Worm (Caenorhabditis elegans) whole organism, L4 larva: ENCODE results near the gene fcho-1.
A peak's percentile ranks its signal among the peaks of the same experiment; 100 is the strongest.

Experiments
- F37D6.2 ChIP-seq: sonication (generic microtip); optimal IDR thresholded peaks from 2 replicates; lab custom pipeline; 2016; ENCODE audit warnings: mild to moderate bottlenecking, missing genetic modification characterization, missing compliant biosample characterization
- T26A8.4 ChIP-seq: fragments of 200-800 bp; sonication (Bioruptor generic); IDR thresholded peaks from 2 replicates; pipeline ENCODE4 v1.3.6; 2022; ENCODE audit warnings: missing genetic modification characterization, missing compliant biosample characterization
- ZK337.2 ChIP-seq: fragments of 200-800 bp; sonication (Bioruptor generic); IDR thresholded peaks from 2 replicates; pipeline ENCODE4 v1.3.6; 2022; ENCODE audit warnings: missing genetic modification reagents, missing genetic modification characterization, missing compliant biosample characterization
- aha-1 ChIP-seq: fragments of 150-350 bp; peaks from one replicate; lab custom pipeline; 2014; ENCODE audit warnings: missing biosample characterization, missing genetic modification characterization
- ceh-28 ChIP-seq: fragments of 150-350 bp; optimal IDR thresholded peaks from 2 replicates; lab custom pipeline; 2014; ENCODE audit warnings: missing biosample characterization, missing genetic modification reagents, missing genetic modification characterization
- ceh-82 ChIP-seq: sonication (generic microtip); optimal IDR thresholded peaks from 2 replicates; lab custom pipeline; 2017; ENCODE audit warnings: missing biosample characterization, missing genetic modification characterization
- daf-8 ChIP-seq: fragments of 200-800 bp; sonication (Bioruptor generic); IDR thresholded peaks from 2 replicates; pipeline ENCODE4 v1.3.6; 2022; ENCODE audit warnings: missing genetic modification characterization, missing compliant biosample characterization
- dmd-9 ChIP-seq: fragments of 200-800 bp; sonication (Bioruptor generic); IDR thresholded peaks from 2 replicates; pipeline ENCODE4 v1.3.6; 2022; ENCODE audit warnings: missing genetic modification reagents, missing genetic modification characterization, missing compliant biosample characterization
- duxl-1 ChIP-seq: sonication (generic microtip); optimal IDR thresholded peaks from 2 replicates; lab custom pipeline; 2016; ENCODE audit warnings: mild to moderate bottlenecking, missing genetic modification characterization, moderate library complexity, missing compliant biosample characterization; ENCODE audit not compliant: poor library complexity
- dve-1 ChIP-seq: sonication (generic microtip); optimal IDR thresholded peaks from 2 replicates; lab custom pipeline; 2017; ENCODE audit warnings: antibody characterized with exemption, mild to moderate bottlenecking, missing genetic modification characterization, missing compliant biosample characterization; ENCODE audit not compliant: insufficient read depth
- egl-27 ChIP-seq: sonication (generic microtip); optimal IDR thresholded peaks from 3 replicates; lab custom pipeline; 2017; ENCODE audit warnings: missing biosample characterization, missing genetic modification reagents, missing genetic modification characterization
- egl-43 ChIP-seq: fragments of 200-800 bp; sonication (Bioruptor generic); IDR thresholded peaks from 2 replicates; pipeline ENCODE4 v1.3.6; 2022; ENCODE audit warnings: missing genetic modification reagents, missing genetic modification characterization, missing compliant biosample characterization
- fkh-10 ChIP-seq: fragments of 150-350 bp; optimal IDR thresholded peaks from 2 replicates; lab custom pipeline; 2014; ENCODE audit warnings: missing biosample characterization, missing genetic modification reagents, missing genetic modification characterization
- gei-8 ChIP-seq: fragments of 200-800 bp; sonication (Bioruptor generic); optimal IDR thresholded peaks from 2 replicates; lab custom pipeline; 2018; ENCODE audit warnings: mild to moderate bottlenecking, missing genetic modification characterization, missing compliant biosample characterization
- hlh-11 ChIP-seq: fragments of 200-800 bp; sonication (Bioruptor generic); optimal IDR thresholded peaks from 2 replicates; lab custom pipeline; 2018; ENCODE audit warnings: mild to moderate bottlenecking, missing genetic modification characterization, missing compliant biosample characterization
- jun-1 ChIP-seq: fragments of 150-350 bp; optimal IDR thresholded peaks from 2 replicates; lab custom pipeline; 2014; ENCODE audit warnings: missing biosample characterization, missing genetic modification reagents, missing genetic modification characterization
- lin-13 ChIP-seq: fragments of 150-350 bp; optimal IDR thresholded peaks from 2 replicates; lab custom pipeline; 2014; ENCODE audit warnings: missing biosample characterization, missing genetic modification reagents, missing genetic modification characterization
- lin-15B ChIP-seq: fragments of 150-350 bp; sonication (generic microtip); optimal IDR thresholded peaks from 3 replicates; lab custom pipeline; 2014; ENCODE audit warnings: missing biosample characterization, missing genetic modification characterization
- lin-38 ChIP-seq: fragments of 200-800 bp; sonication (Bioruptor generic); IDR thresholded peaks from 2 replicates; pipeline ENCODE4 v1.3.6; 2022; ENCODE audit warnings: missing genetic modification reagents, missing genetic modification characterization, missing compliant biosample characterization
- lin-39 ChIP-seq: fragments of 150-350 bp; optimal IDR thresholded peaks from 2 replicates; lab custom pipeline; 2014; ENCODE audit warnings: missing biosample characterization, missing genetic modification reagents, missing genetic modification characterization
- madf-9 ChIP-seq: fragments of 200-800 bp; sonication (Bioruptor generic); conservative IDR thresholded peaks from 2 replicates; pipeline ENCODE4 v1.3.6; 2022; ENCODE audit warnings: missing genetic modification reagents, missing genetic modification characterization, missing compliant biosample characterization
- mxl-2 ChIP-seq: fragments of 200-800 bp; sonication (Bioruptor generic); conservative IDR thresholded peaks from 2 replicates; pipeline ENCODE4 v1.3.6; 2022; ENCODE audit warnings: missing genetic modification reagents, missing genetic modification characterization, missing compliant biosample characterization
- nhr-111 ChIP-seq: fragments of 200-800 bp; sonication (Bioruptor generic); optimal IDR thresholded peaks from 2 replicates; lab custom pipeline; 2018; ENCODE audit warnings: mild to moderate bottlenecking, missing genetic modification characterization, missing compliant biosample characterization
- nhr-28 ChIP-seq: fragments of 150-350 bp; optimal IDR thresholded peaks from 2 replicates; lab custom pipeline; 2014; ENCODE audit warnings: missing biosample characterization, missing genetic modification characterization
- php-3 ChIP-seq: fragments of 200-800 bp; sonication (Bioruptor generic); IDR thresholded peaks from 2 replicates; pipeline ENCODE4 v1.3.6; 2022; ENCODE audit warnings: missing genetic modification reagents, missing genetic modification characterization, missing compliant biosample characterization
- set-16 ChIP-seq: fragments of 200-800 bp; sonication (Bioruptor generic); IDR thresholded peaks from 2 replicates; pipeline ENCODE4 v1.3.6; 2022; ENCODE audit warnings: missing genetic modification reagents, missing genetic modification characterization, missing compliant biosample characterization
- tag-97 ChIP-seq: fragments of 200-800 bp; sonication (Bioruptor generic); IDR thresholded peaks from 2 replicates; pipeline ENCODE4 v1.3.6; 2022; ENCODE audit warnings: missing genetic modification characterization, missing compliant biosample characterization
- unc-130 ChIP-seq: sonication (generic microtip); optimal IDR thresholded peaks from 2 replicates; lab custom pipeline; 2016; ENCODE audit warnings: missing genetic modification reagents, missing genetic modification characterization, missing compliant biosample characterization
- unc-39 ChIP-seq: sonication (generic microtip); optimal IDR thresholded peaks from 2 replicates; lab custom pipeline; 2017; ENCODE audit warnings: missing biosample characterization, missing genetic modification characterization
- unc-62 ChIP-seq, 3 experiments: fragments of 150-350 bp in 1 of 3; sonication (generic microtip); optimal IDR thresholded peaks in 2 of 3; peaks in 1 of 3; 1 replicate in 1 of 3; 2 replicates in 2 of 3; lab custom pipeline; 2014 to 2017; ENCODE audit warnings: missing biosample characterization in 3 of 3, missing genetic modification characterization in 3 of 3, missing genetic modification reagents in 3 of 3, missing genotype in 1 of 3
- zag-1 ChIP-seq: fragments of 150-350 bp; optimal IDR thresholded peaks from 2 replicates; lab custom pipeline; 2014; ENCODE audit warnings: missing biosample characterization, missing genetic modification characterization
- zfp-3 ChIP-seq: fragments of 200-800 bp; sonication (Bioruptor generic); conservative IDR thresholded peaks from 2 replicates; pipeline ENCODE4 v1.3.6; 2022; ENCODE audit warnings: missing genetic modification reagents, missing genetic modification characterization, missing compliant biosample characterization
- zip-2 ChIP-seq: fragments of 150-350 bp; optimal IDR thresholded peaks from 2 replicates; lab custom pipeline; 2014; ENCODE audit warnings: missing biosample characterization, missing genetic modification characterization

fcho-1 gene

ce11 chrII:1276778-1277177 is 33.5 kb upstream of the fcho-1 start, which contains the start of gene Y57G7A.11:
Y57G7A.11 (minus strand) TSS chrII:1276878.
- no peak for TF ChIP-seq ceh-82 (tag; lab: Kevin White, UChicago)
- TF ChIP-seq daf-8 (GFP tag; lab: Robert Waterston, UW) = no peak
- TF ChIP-seq mxl-2 (GFP tag; lab: Robert Waterston, UW) = no peak
- TF ChIP-seq fkh-10 (GFP tag; lab: Kevin White, UChicago) = no peak
- no peak for TF ChIP-seq lin-38 (GFP tag; lab: Robert Waterston, UW)
- TF ChIP-seq unc-130 = no peak
- no peak for TF ChIP-seq gei-8 (GFP tag; lab: Kevin White, UChicago)
- TF ChIP-seq nhr-111 (GFP tag; lab: Kevin White, UChicago) = no peak
- no peak for TF ChIP-seq zip-2 (tag; lab: Kevin White, UChicago)
- TF ChIP-seq, all 104 proteins: peak for 0

DNA sequence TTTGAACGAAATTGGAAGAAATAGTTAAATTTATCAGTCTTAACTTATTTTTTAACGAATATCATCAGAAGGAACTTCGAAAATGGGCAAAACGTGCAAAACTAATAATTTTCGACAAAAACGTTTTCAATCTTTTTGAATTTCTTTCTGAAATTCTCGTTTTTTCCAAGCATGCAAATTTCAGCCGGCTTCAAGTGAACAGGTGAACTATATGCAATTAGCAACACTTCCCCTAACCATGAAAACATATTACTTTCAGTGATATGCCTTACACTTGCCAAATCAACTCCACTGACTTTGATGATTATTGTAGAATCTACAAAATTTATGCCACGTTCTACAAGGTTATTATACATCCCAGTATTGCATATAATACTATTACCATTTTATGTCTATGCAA is 32.0 kb upstream of the fcho-1 start, which contains the start of gene srz-63:
srz-63 (plus strand) TSS at position 301 of the 400 bp plus-strand sequence.
- TF ChIP-seq aha-1 (tag; lab: Kevin White, UChicago) = peak; percentile 18

- TF ChIP-seq set-16 = peak; percentile 18; the same call in 1 of the 2 replicates
- no peak for TF ChIP-seq lin-15B
- TF ChIP-seq, all 104 proteins: peak for 1
These were observed 25.3 kb upstream of the fcho-1 start for ce11 chrII:1284985-1285384.

ce11 chrII:1285514-1285913 is 24.8 kb upstream of the fcho-1 start, which contains the start of the genes Y57G7A.6 and Y57G7A.3:
Y57G7A.6 (minus strand) TSS chrII:1285614.
Y57G7A.3 (plus strand) TSS chrII:1285782.
- TF ChIP-seq T26A8.4 (GFP tag; lab: Robert Waterston, UW) (no peak), F37D6.2 (no peak), egl-27 (no peak), egl-43 (GFP tag; lab: Robert Waterston, UW) (no peak), zfp-3 (GFP tag; lab: Robert Waterston, UW) (no peak), zag-1 (tag; lab: Kevin White, UChicago) (no peak), ceh-28 (tag; lab: Kevin White, UChicago) (no peak), madf-9 (no peak), duxl-1 (tag; lab: Kevin White, UChicago) (no peak), hlh-11 (tag; lab: Kevin White, UChicago) (no peak), dve-1 (tag; lab: Kevin White, UChicago) (no peak), lin-13 (GFP tag; lab: Kevin White, UChicago) (no peak), ZK337.2 (GFP tag; lab: Robert Waterston, UW) (no peak), tag-97 (GFP tag; lab: Robert Waterston, UW) (no peak), unc-62 (GFP tag; optimal IDR thresholded peaks at IDR 0.05 in 1 of 2; lab: Kevin White, UChicago) (no peak), unc-62 (tag; optimal IDR thresholded peaks at IDR 0.05; lab: Kevin White, UChicago) (no peak), dmd-9 (GFP tag; lab: Robert Waterston, UW) (no peak), php-3 (GFP tag; lab: Robert Waterston, UW) (no peak), jun-1 (tag; lab: Kevin White, UChicago) (no peak)

DNA sequence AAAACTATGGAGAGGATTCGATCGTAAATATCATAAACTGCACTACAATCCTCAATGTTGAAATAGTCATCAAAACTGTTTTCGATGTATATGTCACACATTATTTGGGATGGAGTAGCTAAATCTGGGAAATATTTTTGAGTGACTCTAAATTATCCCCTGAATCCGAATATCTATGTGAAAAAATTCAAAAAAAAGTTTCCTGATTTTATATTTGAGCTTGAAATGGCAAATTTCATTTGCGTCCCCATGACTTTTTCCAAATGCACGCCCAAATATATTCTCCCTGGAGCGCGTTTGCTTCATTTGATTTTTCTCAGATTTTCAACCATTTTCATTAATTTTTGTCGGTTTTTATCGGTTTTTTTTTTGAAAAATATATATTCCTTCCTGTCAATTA is 17.2 kb upstream of the fcho-1 start, which contains the start of gene srz-64:
srz-64 (minus strand) TSS at position 101 of the 400 bp plus-strand sequence.
- no peak for TF ChIP-seq lin-39 (tag; lab: Kevin White, UChicago)
- no peak for TF ChIP-seq unc-39 (tag; lab: Kevin White, UChicago)
- no peak for TF ChIP-seq lin-38 (GFP tag; lab: Robert Waterston, UW)
- no peak for TF ChIP-seq nhr-28 (tag; lab: Kevin White, UChicago)
- TF ChIP-seq, all 104 proteins: peak for 0
